Worm (Caenorhabditis elegans) whole organism, mixed stage, embryonic: ENCODE measurements around the gene T13H5.8.

ENCODE experiments used
- ceh-83 ChIP-seq: fragments of 200-800 bp; sonication (Bioruptor generic); optimal IDR thresholded peaks from 2 replicates; lab custom pipeline; 2018; ENCODE audit warnings: mild to moderate bottlenecking, missing genetic modification characterization, missing compliant biosample characterization
- ces-1 ChIP-seq: fragments of 150-350 bp; optimal IDR thresholded peaks from 2 replicates; lab custom pipeline; 2014; ENCODE audit warnings: missing biosample characterization, missing genetic modification reagents, missing genetic modification characterization
- elt-3 ChIP-seq: fragments of 150-350 bp; optimal IDR thresholded peaks from 2 replicates; lab custom pipeline; 2014; ENCODE audit warnings: missing biosample characterization, missing genetic modification characterization
- mab-5 ChIP-seq: fragments of 150-350 bp; optimal IDR thresholded peaks from 2 replicates; lab custom pipeline; 2014; ENCODE audit warnings: missing biosample characterization, missing genetic modification characterization
- nhr-12 ChIP-seq: fragments of 150-350 bp; optimal IDR thresholded peaks from 2 replicates; lab custom pipeline; 2014; ENCODE audit warnings: missing biosample characterization, missing genetic modification characterization
- nhr-237 ChIP-seq: fragments of 150-350 bp; optimal IDR thresholded peaks from 2 replicates; lab custom pipeline; 2014; ENCODE audit warnings: missing biosample characterization, missing genetic modification characterization
- nhr-28 ChIP-seq: fragments of 150-350 bp; optimal IDR thresholded peaks from 2 replicates; lab custom pipeline; 2014; ENCODE audit warnings: missing biosample characterization, missing genetic modification characterization
- snpc-4 ChIP-seq: fragments of 150-350 bp; optimal IDR thresholded peaks from 2 replicates; lab custom pipeline; 2014; ENCODE audit warnings: missing biosample characterization, missing genetic modification characterization
- unc-62 ChIP-seq: fragments of 150-350 bp; optimal IDR thresholded peaks from 2 replicates; lab custom pipeline; 2014; ENCODE audit warnings: missing biosample characterization, missing genetic modification reagents, missing genetic modification characterization

DNA sequence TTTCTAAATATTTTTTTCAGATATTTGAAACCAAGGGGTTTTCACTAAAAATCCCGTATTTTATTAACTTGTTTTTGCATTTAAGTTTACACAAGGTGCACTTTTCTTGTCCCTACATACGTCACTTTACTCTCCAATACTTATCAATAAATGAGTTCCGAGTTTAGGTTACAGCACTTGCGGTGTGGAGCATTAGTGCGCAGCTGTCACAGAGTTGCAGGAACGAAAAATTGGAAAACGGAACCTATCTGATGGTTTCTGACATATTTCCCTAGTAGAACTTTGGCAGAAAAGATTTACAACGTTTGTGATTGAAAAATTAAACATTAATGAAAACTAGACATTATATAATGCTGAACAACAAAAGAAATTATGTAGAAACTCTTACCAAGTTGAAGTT lies 20.1 kb upstream of the T13H5.8 start:
- no peak for TF ChIP-seq elt-3 (tag; lab: Kevin White, UChicago)
- no peak for TF ChIP-seq ces-1 (GFP tag; lab: Kevin White, UChicago)
- TF ChIP-seq nhr-237 (tag; lab: Kevin White, UChicago), result no peak
- TF ChIP-seq mab-5 (tag; lab: Kevin White, UChicago), result no peak
- no peak for TF ChIP-seq nhr-12 (tag; lab: Kevin White, UChicago)
- TF ChIP-seq snpc-4 (tag; lab: Kevin White, UChicago), result no peak
- no peak for TF ChIP-seq unc-62
- TF ChIP-seq ceh-83, result no peak
- TF ChIP-seq nhr-28, result no peak
